Fruit fly (Drosophila melanogaster) S2 (cell line): ENCODE measurements around the gene Osi10a.

ENCODE experiments used
- CG8478 ChIP-seq: fragments of >200 bp; optimal IDR thresholded peaks from 2 replicates; lab custom pipeline; 2018
- CTCF ChIP-seq, 2 experiments: fragments of >200 bp; optimal IDR thresholded peaks; 2 replicates each; lab custom pipeline; 2018

Osi10a gene

DNA sequence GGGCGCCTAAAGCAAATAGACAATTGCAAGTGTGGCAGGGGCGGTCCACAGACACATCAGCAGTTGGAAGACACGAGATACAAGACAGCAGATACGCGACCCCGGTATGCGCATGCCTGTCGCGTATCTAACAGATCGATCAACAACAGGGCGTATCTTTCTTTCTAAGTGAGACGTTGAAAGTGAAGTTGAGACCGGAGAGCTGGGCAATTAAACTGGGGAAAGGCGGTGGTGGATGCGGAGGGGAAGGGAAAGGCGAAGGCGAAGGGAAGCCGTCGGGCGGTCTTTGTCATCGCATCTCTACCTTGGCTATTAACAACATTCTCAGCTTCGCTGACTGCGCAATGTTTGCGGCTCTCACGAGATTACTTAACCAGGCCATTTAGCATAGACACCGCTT is 30.3 kb downstream of the Osi10a start:
- TF ChIP-seq CG8478 (lab: Kevin White, UChicago) = no peak
- no peak for TF ChIP-seq CTCF (optimal IDR thresholded peaks at IDR 0.05; lab: Kevin White, UChicago)

DNA sequence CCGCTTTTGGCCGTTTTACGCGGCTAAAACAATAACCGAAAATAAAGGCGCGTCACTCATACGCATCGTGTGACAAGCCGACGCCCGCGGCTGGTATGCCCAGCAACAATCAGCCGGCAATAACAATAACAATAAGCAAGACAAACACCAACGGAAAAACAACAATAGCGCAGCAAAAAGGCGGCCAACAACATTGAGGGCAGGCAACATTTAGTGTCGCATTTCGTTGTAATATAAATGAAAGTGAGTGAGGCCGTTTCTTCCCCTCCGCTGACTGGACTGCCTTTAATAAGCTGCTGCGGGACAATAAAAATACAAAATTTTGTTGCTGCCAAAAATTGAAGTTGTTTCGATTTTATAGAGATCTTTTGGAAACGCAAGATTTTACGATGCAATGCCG is 33.4 kb downstream of the Osi10a start:
- TF ChIP-seq CTCF (optimal IDR thresholded peaks at IDR 0.05; lab: Kevin White, UChicago) (no peak), CG8478 (lab: Kevin White, UChicago) (no peak)

DNA sequence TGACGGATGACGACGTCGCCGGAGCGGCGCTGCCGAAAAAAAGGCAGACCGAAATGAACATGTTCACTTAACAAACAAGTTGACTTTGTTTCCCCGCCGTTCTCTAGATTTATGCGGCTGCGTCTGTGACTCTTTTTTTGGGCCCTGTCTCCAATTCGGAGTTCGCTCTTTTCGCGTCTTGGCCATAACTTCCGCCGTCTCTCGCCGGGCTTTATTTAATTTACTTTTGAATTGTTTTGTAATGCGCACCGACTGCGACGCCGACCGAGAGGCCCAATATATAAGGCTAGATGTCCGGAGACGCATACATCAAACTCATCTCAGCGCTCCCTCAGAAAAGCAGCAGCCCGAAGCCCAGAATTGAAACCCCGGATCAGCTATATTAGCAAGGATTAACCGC is 35.1 kb downstream of the Osi10a start, which contains the start of gene Osi14:
Gene Osi14 (plus strand): TSS at position 301 of the 400 bp plus-strand sequence.
- no peak for TF ChIP-seq CG8478 (lab: Kevin White, UChicago)
- no peak for TF ChIP-seq CTCF (optimal IDR thresholded peaks at IDR 0.05; lab: Kevin White, UChicago)

DNA sequence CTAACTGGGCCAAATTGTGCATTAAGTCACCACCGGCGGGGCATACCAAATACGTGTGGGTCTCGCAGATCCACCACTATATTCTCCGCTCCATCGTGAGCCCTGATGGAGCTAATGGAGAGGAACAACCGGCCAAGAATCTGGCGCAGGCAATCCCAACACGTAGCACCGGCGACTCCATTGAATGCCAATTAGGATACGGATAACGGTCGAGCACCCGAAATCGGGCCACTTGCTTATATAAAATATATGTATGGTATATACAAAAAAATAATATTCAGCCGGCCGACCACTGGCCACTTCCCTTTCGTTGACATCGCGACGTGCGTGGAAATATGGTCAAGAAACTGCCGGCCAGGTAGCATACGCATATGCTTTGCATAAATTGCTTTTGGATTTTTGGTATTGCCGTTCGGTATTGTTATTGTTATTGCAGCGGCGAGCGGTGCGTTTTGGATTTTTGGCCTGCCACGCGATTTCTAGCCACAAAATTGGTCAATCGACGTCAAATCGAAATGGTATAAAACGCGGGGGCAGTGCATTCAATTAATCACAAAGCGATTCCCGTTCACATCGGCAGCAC is 37.6 kb downstream of the Osi10a start, which contains the start of gene Osi15:
Gene Osi15 (plus strand): TSS at position 548 of the 583 bp plus-strand sequence.
- no peak for TF ChIP-seq CG8478 (lab: Kevin White, UChicago)
- no peak for TF ChIP-seq CTCF (optimal IDR thresholded peaks at IDR 0.05; lab: Kevin White, UChicago)

dm6 chr3R:6303738-6304137 is 40.0 kb downstream of the Osi10a start, which contains the start of gene CG46396:
TSS of gene CG46396 (plus strand) at chr3R:6304038.
- TF ChIP-seq CG8478 (lab: Kevin White, UChicago) (no peak), CTCF (optimal IDR thresholded peaks at IDR 0.05; lab: Kevin White, UChicago) (no peak)

dm6 chr3R:6304947-6305346 is 41.2 kb downstream of the Osi10a start, which contains the start of gene Osi16:
TSS of gene Osi16 (plus strand) at chr3R:6305247.
- TF ChIP-seq CTCF (optimal IDR thresholded peaks at IDR 0.05; lab: Kevin White, UChicago) = no peak
- no peak for TF ChIP-seq CG8478 (lab: Kevin White, UChicago)

- TF ChIP-seq CTCF (optimal IDR thresholded peaks at IDR 0.05; lab: Kevin White, UChicago) (no peak), CG8478 (lab: Kevin White, UChicago) (no peak)
These were observed 42.8 kb downstream of the Osi10a start, which contains the start of gene CG46026 for dm6 chr3R:6306584-6306983. TSS of gene CG46026 (plus strand) at chr3R:6306884.

DNA sequence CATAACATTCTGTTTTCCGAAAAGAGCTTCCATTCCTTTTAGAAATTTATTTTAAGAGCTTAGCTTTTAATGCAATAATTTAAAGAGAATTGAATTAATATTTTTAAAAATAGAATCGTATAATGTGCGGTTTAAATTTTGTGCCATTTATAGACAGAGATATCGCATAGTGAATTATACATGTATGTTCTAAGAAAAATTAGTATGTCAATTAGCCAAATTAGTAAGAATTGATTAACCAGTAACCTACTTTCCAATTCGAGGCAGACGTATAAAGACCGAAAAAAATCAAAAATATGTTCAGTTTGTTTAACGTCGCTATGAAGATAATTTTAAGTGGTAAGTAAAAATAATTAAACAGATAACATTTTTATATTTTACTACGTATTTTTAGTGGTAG is 45.9 kb downstream of the Osi10a start, which contains the start of gene CG31560:
Gene CG31560 (plus strand): TSS at position 301 of the 400 bp plus-strand sequence.
- TF ChIP-seq CTCF (optimal IDR thresholded peaks at IDR 0.05; lab: Kevin White, UChicago) (no peak), CG8478 (lab: Kevin White, UChicago) (no peak)

dm6 chr3R:6311641-6312259 is 48.0 kb downstream of the Osi10a start, which contains the start of gene Osi17:
TSS of gene Osi17 (plus strand) at chr3R:6311772.
- TF ChIP-seq CG8478 (lab: Kevin White, UChicago) = no peak
- no peak for TF ChIP-seq CTCF (optimal IDR thresholded peaks at IDR 0.05; lab: Kevin White, UChicago)
